Worm (Caenorhabditis elegans) whole organism, late embryonic: Measurements from ENCODE around the gene bath-44.

Experiments used
- C08G9.2 ChIP-seq: sonication (generic microtip); optimal IDR thresholded peaks from 2 replicates; lab custom pipeline; 2016; ENCODE audit warnings: mild to moderate bottlenecking, missing genetic modification characterization, moderate library complexity, missing compliant biosample characterization
- elt-2 ChIP-seq: sonication (generic microtip); optimal IDR thresholded peaks from 2 replicates; lab custom pipeline; 2016; ENCODE audit warnings: missing genetic modification reagents, missing genetic modification characterization, missing compliant biosample characterization
- hlh-30 ChIP-seq: sonication (generic microtip); optimal IDR thresholded peaks from 2 replicates; lab custom pipeline; 2017; ENCODE audit warnings: antibody characterized with exemption, missing genetic modification characterization, missing compliant biosample characterization; ENCODE audit not compliant: insufficient read depth
- lin-11 ChIP-seq: fragments of 200-800 bp; sonication (Bioruptor generic); optimal IDR thresholded peaks from 2 replicates; lab custom pipeline; 2018; ENCODE audit warnings: mild to moderate bottlenecking, missing genetic modification characterization, missing compliant biosample characterization
- nhr-11 ChIP-seq: fragments of 150-350 bp; optimal IDR thresholded peaks from 2 replicates; lab custom pipeline; 2014; ENCODE audit warnings: missing biosample characterization, missing genetic modification characterization
- pqm-1 ChIP-seq: sonication (generic microtip); optimal IDR thresholded peaks from 2 replicates; lab custom pipeline; 2016; ENCODE audit warnings: missing genetic modification characterization, missing compliant biosample characterization
- pros-1 ChIP-seq: fragments of 150-350 bp; optimal IDR thresholded peaks from 2 replicates; lab custom pipeline; 2014; ENCODE audit warnings: missing biosample characterization, missing genetic modification reagents, missing genetic modification characterization

- TF ChIP-seq elt-2, result no peak
- no peak for TF ChIP-seq pros-1 (tag; lab: Kevin White, UChicago)
- TF ChIP-seq hlh-30 (tag; lab: Kevin White, UChicago), result no peak
- TF ChIP-seq lin-11, result no peak
- TF ChIP-seq pqm-1 (tag; lab: Kevin White, UChicago), result no peak
- no peak for TF ChIP-seq nhr-11 (tag; lab: Kevin White, UChicago)
- TF ChIP-seq C08G9.2 (tag; lab: Kevin White, UChicago), result no peak
Observed at ce11 chrII:7392052-7392694, 2.6 kb upstream of the bath-44 start.
